Worm (Caenorhabditis elegans) whole organism, L4 larva: ENCODE results near the gene col-147.

Experiments used
- D1046.2 ChIP-seq: fragments of 200-800 bp; sonication (Bioruptor generic); IDR thresholded peaks from 2 replicates; pipeline ENCODE4 v1.3.6; 2022; ENCODE audit warnings: missing genetic modification characterization, missing compliant biosample characterization
- F49E8.2 ChIP-seq: sonication (generic microtip); optimal IDR thresholded peaks from 2 replicates; lab custom pipeline; 2016; ENCODE audit warnings: missing compliant biosample characterization, mild to moderate bottlenecking, missing genetic modification characterization, borderline replicate concordance
- T26A8.4 ChIP-seq: fragments of 200-800 bp; sonication (Bioruptor generic); IDR thresholded peaks from 2 replicates; pipeline ENCODE4 v1.3.6; 2022; ENCODE audit warnings: missing genetic modification characterization, missing compliant biosample characterization
- Y5F2A.4 ChIP-seq: fragments of 200-800 bp; sonication (Bioruptor generic); optimal IDR thresholded peaks from 2 replicates; lab custom pipeline; 2018; ENCODE audit warnings: mild to moderate bottlenecking, missing genetic modification characterization, missing compliant biosample characterization
- Y75B8A.6 ChIP-seq: fragments of 200-800 bp; sonication (Bioruptor generic); IDR thresholded peaks from 2 replicates; pipeline ENCODE4 v1.3.6; 2022; ENCODE audit warnings: missing genetic modification reagents, missing genetic modification characterization, missing compliant biosample characterization
- aha-1 ChIP-seq: fragments of 150-350 bp; peaks from one replicate; lab custom pipeline; 2014; ENCODE audit warnings: missing biosample characterization, missing genetic modification characterization
- ceh-20 ChIP-seq: fragments of 200-800 bp; sonication (Bioruptor generic); IDR thresholded peaks from 2 replicates; pipeline ENCODE4 v1.3.6; 2022; ENCODE audit warnings: missing genetic modification reagents, missing genetic modification characterization, missing compliant biosample characterization
- ceh-82 ChIP-seq: sonication (generic microtip); optimal IDR thresholded peaks from 2 replicates; lab custom pipeline; 2017; ENCODE audit warnings: missing biosample characterization, missing genetic modification characterization
- ctbp-1 ChIP-seq: fragments of 200-800 bp; sonication (Bioruptor generic); IDR thresholded peaks from 2 replicates; pipeline ENCODE4 v1.3.6; 2022; ENCODE audit warnings: missing genetic modification reagents, missing genetic modification characterization, missing compliant biosample characterization
- daf-16 ChIP-seq, 3 experiments: sonication (generic microtip); optimal IDR thresholded peaks; 2 replicates each; lab custom pipeline; 2016 to 2017; ENCODE audit warnings: missing genetic modification characterization in 3 of 3, missing genetic modification reagents in 3 of 3, mild to moderate bottlenecking in 2 of 3, missing compliant biosample characterization in 2 of 3, missing biosample characterization in 1 of 3, moderate library complexity in 1 of 3
- dmd-8 ChIP-seq: fragments of 200-800 bp; sonication (Bioruptor generic); IDR thresholded peaks from 2 replicates; pipeline ENCODE4 v1.3.6; 2022; ENCODE audit warnings: missing genetic modification characterization, missing compliant biosample characterization
- dve-1 ChIP-seq: sonication (generic microtip); optimal IDR thresholded peaks from 2 replicates; lab custom pipeline; 2017; ENCODE audit warnings: antibody characterized with exemption, mild to moderate bottlenecking, missing genetic modification characterization, missing compliant biosample characterization; ENCODE audit not compliant: insufficient read depth
- egl-43 ChIP-seq: fragments of 200-800 bp; sonication (Bioruptor generic); IDR thresholded peaks from 2 replicates; pipeline ENCODE4 v1.3.6; 2022; ENCODE audit warnings: missing genetic modification reagents, missing genetic modification characterization, missing compliant biosample characterization
- fkh-10 ChIP-seq: fragments of 150-350 bp; optimal IDR thresholded peaks from 2 replicates; lab custom pipeline; 2014; ENCODE audit warnings: missing biosample characterization, missing genetic modification reagents, missing genetic modification characterization
- hlh-30 ChIP-seq: sonication (generic microtip); optimal IDR thresholded peaks from 2 replicates; lab custom pipeline; 2017; ENCODE audit warnings: antibody characterized with exemption, mild to moderate bottlenecking, missing genetic modification characterization, missing compliant biosample characterization; ENCODE audit not compliant: insufficient read depth
- hmg-1.1 ChIP-seq: fragments of 200-800 bp; sonication (Bioruptor generic); IDR thresholded peaks from 2 replicates; pipeline ENCODE4 v1.3.6; 2022; ENCODE audit warnings: missing genetic modification reagents, missing genetic modification characterization, missing compliant biosample characterization
- lim-7 ChIP-seq: fragments of 200-800 bp; sonication (Bioruptor generic); IDR thresholded peaks from 2 replicates; pipeline ENCODE4 v1.3.6; 2022; ENCODE audit warnings: missing genetic modification characterization, missing compliant biosample characterization
- lin-1 ChIP-seq: fragments of 200-800 bp; sonication (Bioruptor generic); IDR thresholded peaks from 2 replicates; pipeline ENCODE4 v1.3.6; 2022; ENCODE audit warnings: missing genetic modification reagents, missing genetic modification characterization, missing compliant biosample characterization
- lin-13 ChIP-seq: fragments of 150-350 bp; optimal IDR thresholded peaks from 2 replicates; lab custom pipeline; 2014; ENCODE audit warnings: missing biosample characterization, missing genetic modification reagents, missing genetic modification characterization
- lir-3 ChIP-seq: sonication (generic microtip); optimal IDR thresholded peaks from 2 replicates; lab custom pipeline; 2016; ENCODE audit warnings: mild to moderate bottlenecking, missing genetic modification characterization, missing compliant biosample characterization
- lsy-2 ChIP-seq, 2 experiments: fragments of 150-350 bp in 1 of 2; sonication (generic microtip) in 1 of 2; optimal IDR thresholded peaks; 2 replicates each; lab custom pipeline; 2014 to 2017; ENCODE audit warnings: missing biosample characterization in 2 of 2, missing genetic modification characterization in 2 of 2
- madf-9 ChIP-seq: fragments of 200-800 bp; sonication (Bioruptor generic); conservative IDR thresholded peaks from 2 replicates; pipeline ENCODE4 v1.3.6; 2022; ENCODE audit warnings: missing genetic modification reagents, missing genetic modification characterization, missing compliant biosample characterization
- mdl-1 ChIP-seq, 2 experiments: fragments of 150-350 bp in 1 of 2; sonication (generic microtip) in 1 of 2; optimal IDR thresholded peaks; 2 replicates each; lab custom pipeline; 2014 to 2017; ENCODE audit warnings: missing biosample characterization in 2 of 2, missing genetic modification characterization in 2 of 2
- mdt-29 ChIP-seq: fragments of 200-800 bp; sonication (Bioruptor generic); IDR thresholded peaks from 2 replicates; pipeline ENCODE4 v1.3.6; 2022; ENCODE audit warnings: missing genetic modification reagents, missing genetic modification characterization, missing compliant biosample characterization
- mxl-2 ChIP-seq: fragments of 200-800 bp; sonication (Bioruptor generic); conservative IDR thresholded peaks from 2 replicates; pipeline ENCODE4 v1.3.6; 2022; ENCODE audit warnings: missing genetic modification reagents, missing genetic modification characterization, missing compliant biosample characterization
- mxl-3 ChIP-seq: fragments of 200-800 bp; sonication (Bioruptor generic); optimal IDR thresholded peaks from 2 replicates; lab custom pipeline; 2018; ENCODE audit warnings: mild to moderate bottlenecking, missing genetic modification characterization, missing compliant biosample characterization
- nhr-25 ChIP-seq: sonication (generic microtip); optimal IDR thresholded peaks from 2 replicates; lab custom pipeline; 2017; ENCODE audit warnings: missing genetic modification characterization, mild to moderate bottlenecking, missing compliant biosample characterization, antibody characterized with exemption, moderate library complexity, borderline replicate concordance; ENCODE audit not compliant: insufficient read depth
- nhr-28 ChIP-seq: fragments of 150-350 bp; optimal IDR thresholded peaks from 2 replicates; lab custom pipeline; 2014; ENCODE audit warnings: missing biosample characterization, missing genetic modification characterization
- nhr-42 ChIP-seq: fragments of 200-800 bp; sonication (Bioruptor generic); IDR thresholded peaks from 2 replicates; pipeline ENCODE4 v1.3.6; 2022; ENCODE audit warnings: missing genetic modification characterization, missing compliant biosample characterization
- nhr-48 ChIP-seq: sonication (generic microtip); optimal IDR thresholded peaks from 2 replicates; lab custom pipeline; 2016; ENCODE audit warnings: mild to moderate bottlenecking, missing genetic modification characterization, missing compliant biosample characterization
- pqm-1 ChIP-seq: sonication (generic microtip); optimal IDR thresholded peaks from 2 replicates; lab custom pipeline; 2017; ENCODE audit warnings: missing biosample characterization, missing genetic modification characterization
- rbr-2 ChIP-seq: sonication (generic microtip); optimal IDR thresholded peaks from 2 replicates; lab custom pipeline; 2016; ENCODE audit warnings: missing genotype, missing genetic modification characterization, missing compliant biosample characterization
- set-16 ChIP-seq: fragments of 200-800 bp; sonication (Bioruptor generic); IDR thresholded peaks from 2 replicates; pipeline ENCODE4 v1.3.6; 2022; ENCODE audit warnings: missing genetic modification reagents, missing genetic modification characterization, missing compliant biosample characterization
- snpc-4 ChIP-seq: fragments of 150-350 bp; optimal IDR thresholded peaks from 2 replicates; lab custom pipeline; 2014; ENCODE audit warnings: missing biosample characterization, missing genetic modification characterization
- spr-1 ChIP-seq: sonication (generic microtip); optimal IDR thresholded peaks from 2 replicates; lab custom pipeline; 2016; ENCODE audit warnings: mild to moderate bottlenecking, missing genetic modification characterization, missing compliant biosample characterization
- spr-3 ChIP-seq: fragments of 200-800 bp; sonication (Bioruptor generic); optimal IDR thresholded peaks from 2 replicates; lab custom pipeline; 2018; ENCODE audit warnings: mild to moderate bottlenecking, missing genetic modification characterization, missing compliant biosample characterization
- tag-97 ChIP-seq: fragments of 200-800 bp; sonication (Bioruptor generic); IDR thresholded peaks from 2 replicates; pipeline ENCODE4 v1.3.6; 2022; ENCODE audit warnings: missing genetic modification characterization, missing compliant biosample characterization
- unc-130 ChIP-seq: sonication (generic microtip); optimal IDR thresholded peaks from 2 replicates; lab custom pipeline; 2016; ENCODE audit warnings: missing genetic modification reagents, missing genetic modification characterization, missing compliant biosample characterization
- unc-62 ChIP-seq, 3 experiments: fragments of 150-350 bp in 1 of 3; sonication (generic microtip); optimal IDR thresholded peaks in 2 of 3; peaks in 1 of 3; 1 replicate in 1 of 3; 2 replicates in 2 of 3; lab custom pipeline; 2014 to 2017; ENCODE audit warnings: missing biosample characterization in 3 of 3, missing genetic modification characterization in 3 of 3, missing genetic modification reagents in 3 of 3, missing genotype in 1 of 3
- vab-7 ChIP-seq: fragments of 200-800 bp; sonication (Bioruptor generic); IDR thresholded peaks from 2 replicates; pipeline ENCODE4 v1.3.6; 2022; ENCODE audit warnings: missing genetic modification reagents, missing genetic modification characterization, missing compliant biosample characterization
- zag-1 ChIP-seq: fragments of 150-350 bp; optimal IDR thresholded peaks from 2 replicates; lab custom pipeline; 2014; ENCODE audit warnings: missing biosample characterization, missing genetic modification characterization
- ztf-7 ChIP-seq: fragments of 150-350 bp; optimal IDR thresholded peaks from 2 replicates; lab custom pipeline; 2014; ENCODE audit warnings: missing biosample characterization, missing genetic modification characterization

Gene col-147

DNA sequence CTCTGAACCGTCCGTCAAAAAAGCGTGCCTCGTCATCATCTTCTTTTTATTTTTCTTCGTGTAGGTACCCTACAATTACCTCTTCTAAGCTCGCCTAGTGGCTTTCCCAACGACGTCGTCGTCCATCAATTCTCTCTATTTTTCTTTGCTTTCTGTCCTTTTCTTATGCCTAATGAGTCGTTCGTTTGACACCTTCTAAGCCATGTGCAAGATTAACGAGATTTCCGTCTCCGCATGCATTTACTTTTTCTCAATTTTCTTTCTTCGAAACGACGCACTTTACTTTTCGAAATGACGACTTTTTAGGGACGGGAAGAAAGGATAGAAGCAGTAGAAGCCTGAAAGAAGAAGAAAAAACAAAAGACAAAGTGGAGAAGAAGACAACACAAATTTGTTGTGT is 33.3 kb upstream of the col-147 start, which contains the start of gene ZK287.1:
Gene ZK287.1 (plus strand): TSS at position 301 of the 400 bp plus-strand sequence.
- TF ChIP-seq nhr-25 (no peak), unc-62 (GFP tag; optimal IDR thresholded peaks at IDR 0.05 in 1 of 2; lab: Kevin White, UChicago) (peak in 1 of 2 experiments; percentile 6), unc-62 (tag; optimal IDR thresholded peaks at IDR 0.05; lab: Kevin White, UChicago) (no peak), snpc-4 (no peak), dmd-8 (GFP tag; lab: Robert Waterston, UW) (no peak)

- TF ChIP-seq ceh-82 (tag; lab: Kevin White, UChicago) (no peak), mxl-3 (peak; percentile 40), mdl-1 (tag; optimal IDR thresholded peaks at IDR 0.05; lab: Kevin White, UChicago) (peak in 1 of 2 experiments; percentile 48), spr-3 (no peak), nhr-28 (tag; lab: Kevin White, UChicago) (no peak), fkh-10 (GFP tag; lab: Kevin White, UChicago) (peak; percentile 3), lsy-2 (tag; optimal IDR thresholded peaks at IDR 0.05; lab: Kevin White, UChicago) (peak in 1 of 2 experiments; percentile 34), nhr-48 (no peak), lin-13 (no peak), ctbp-1 (GFP tag; lab: Robert Waterston, UW) (peak; percentile 50; the same call in 1 of the 2 replicates), aha-1 (tag; lab: Kevin White, UChicago) (peak; percentile 96), hmg-1.1 (GFP tag; lab: Robert Waterston, UW) (peak; percentile 67), hlh-30 (peak; percentile 27), egl-43 (no peak)
These were observed 31.5 kb upstream of the col-147 start for ce11 chrV:9664620-9665019.

- TF ChIP-seq mxl-2 (GFP tag; lab: Robert Waterston, UW) (no peak), Y75B8A.6 (no peak), ztf-7 (tag; lab: Kevin White, UChicago) (no peak), nhr-48 (no peak), pqm-1 (tag; lab: Kevin White, UChicago) (no peak), zag-1 (tag; lab: Kevin White, UChicago) (no peak), tag-97 (GFP tag; lab: Robert Waterston, UW) (no peak), nhr-25 (no peak)
These were observed 30.8 kb upstream of the col-147 start for ce11 chrV:9663948-9664347.

- TF ChIP-seq D1046.2 (GFP tag; lab: Robert Waterston, UW): no peak
- TF ChIP-seq, all 104 proteins: peak for 0
These were observed 28.4 kb upstream of the col-147 start, which contains the start of gene pitr-4 for ce11 chrV:9661514-9661913. TSS of gene pitr-4 (minus strand) at chrV:9661614.

ce11 chrV:9654154-9654805 is 21.1 kb upstream of the col-147 start, which contains the start of gene cyp-29A4:
TSS of gene cyp-29A4 (plus strand) at chrV:9654755.
- no peak for TF ChIP-seq lin-1 (GFP tag; lab: Robert Waterston, UW)
- TF ChIP-seq nhr-28 (tag; lab: Kevin White, UChicago): peak; percentile 86
- no peak for TF ChIP-seq unc-130 (GFP tag; lab: Kevin White, UChicago)
- no peak for TF ChIP-seq daf-16 (GFP tag; optimal IDR thresholded peaks at IDR 0.05; lab: Kevin White, UChicago)
- no peak for TF ChIP-seq daf-16 (tag; optimal IDR thresholded peaks at IDR 0.05; lab: Kevin White, UChicago)
- TF ChIP-seq ceh-20 (GFP tag; lab: Robert Waterston, UW): no peak
- no peak for TF ChIP-seq tag-97 (GFP tag; lab: Robert Waterston, UW)
- TF ChIP-seq F49E8.2 (tag; lab: Kevin White, UChicago): no peak
- no peak for TF ChIP-seq mdt-29 (GFP tag; lab: Robert Waterston, UW)
- TF ChIP-seq dmd-8 (GFP tag; lab: Robert Waterston, UW): no peak
- TF ChIP-seq rbr-2 (tag; lab: Kevin White, UChicago): no peak
- no peak for TF ChIP-seq dve-1 (tag; lab: Kevin White, UChicago)
- TF ChIP-seq lim-7 (GFP tag; lab: Robert Waterston, UW): no peak
- TF ChIP-seq unc-62 (GFP tag; optimal IDR thresholded peaks at IDR 0.05 in 1 of 2; lab: Kevin White, UChicago): peak in 1 of 2 experiments; percentile 66
- TF ChIP-seq unc-62 (tag; optimal IDR thresholded peaks at IDR 0.05; lab: Kevin White, UChicago): no peak
- no peak for TF ChIP-seq nhr-42
- no peak for TF ChIP-seq vab-7 (GFP tag; lab: Robert Waterston, UW)
- no peak for TF ChIP-seq T26A8.4 (GFP tag; lab: Robert Waterston, UW)
- no peak for TF ChIP-seq lir-3 (tag; lab: Kevin White, UChicago)
- TF ChIP-seq madf-9 (GFP tag; lab: Robert Waterston, UW): no peak
- TF ChIP-seq spr-1 (tag; lab: Kevin White, UChicago): no peak
- no peak for TF ChIP-seq Y5F2A.4 (GFP tag; lab: Kevin White, UChicago)
- TF ChIP-seq set-16 (GFP tag; lab: Robert Waterston, UW): no peak
- peak; percentile 2 for TF ChIP-seq aha-1 (tag; lab: Kevin White, UChicago)
- no peak for TF ChIP-seq hmg-1.1 (GFP tag; lab: Robert Waterston, UW)
